Worm (Caenorhabditis elegans) whole organism, L4 larva: ENCODE measurements around the gene faah-1.

Experiments
- Y48G9A.11 ChIP-seq: fragments of 200-800 bp; sonication (Bioruptor generic); IDR thresholded peaks from 2 replicates; pipeline ENCODE4 v1.3.6; 2022; ENCODE audit warnings: missing genetic modification reagents, missing genetic modification characterization, missing compliant biosample characterization
- aha-1 ChIP-seq: fragments of 150-350 bp; peaks from one replicate; lab custom pipeline; 2014; ENCODE audit warnings: missing biosample characterization, missing genetic modification characterization
- ces-1 ChIP-seq: fragments of 150-350 bp; sonication (generic microtip); optimal IDR thresholded peaks from 4 replicates; lab custom pipeline; 2014; ENCODE audit warnings: missing biosample characterization, missing genetic modification reagents, missing genetic modification characterization
- fkh-10 ChIP-seq: fragments of 150-350 bp; optimal IDR thresholded peaks from 2 replicates; lab custom pipeline; 2014; ENCODE audit warnings: missing biosample characterization, missing genetic modification reagents, missing genetic modification characterization
- nhr-11 ChIP-seq: fragments of 150-350 bp; optimal IDR thresholded peaks from 2 replicates; lab custom pipeline; 2014; ENCODE audit warnings: missing biosample characterization, missing genetic modification characterization
- pqm-1 ChIP-seq: sonication (generic microtip); optimal IDR thresholded peaks from 2 replicates; lab custom pipeline; 2017; ENCODE audit warnings: missing biosample characterization, missing genetic modification characterization
- saeg-2 ChIP-seq: fragments of 200-800 bp; sonication (Bioruptor generic); IDR thresholded peaks from 2 replicates; pipeline ENCODE4 v1.3.6; 2022; ENCODE audit warnings: missing genetic modification reagents, missing genetic modification characterization, missing compliant biosample characterization

DNA sequence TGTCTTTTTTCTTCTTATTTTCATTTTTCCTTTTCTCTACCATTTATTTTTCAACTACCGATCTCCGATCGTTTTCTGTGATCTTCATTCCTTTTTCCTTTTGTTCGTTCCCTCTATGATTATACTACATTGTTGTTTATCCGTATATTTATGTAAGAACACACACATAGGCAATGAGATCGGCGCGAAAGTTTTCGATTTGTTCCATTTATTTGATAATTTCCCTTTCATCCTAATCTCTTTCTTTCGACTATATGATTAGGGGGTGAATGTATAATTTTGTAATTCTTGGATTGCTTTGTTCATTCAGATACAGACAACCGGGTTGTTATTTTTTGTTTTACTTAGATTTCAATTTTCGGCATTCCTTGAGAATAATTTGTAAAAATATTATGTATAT, 14.4 kb downstream of the faah-1 start:
- no peak for TF ChIP-seq saeg-2 (GFP tag; lab: Robert Waterston, UW)
- TF ChIP-seq nhr-11: no peak
- TF ChIP-seq aha-1 (tag; lab: Kevin White, UChicago): no peak
- TF ChIP-seq Y48G9A.11 (GFP tag; lab: Robert Waterston, UW): no peak
- TF ChIP-seq fkh-10: no peak
- no peak for TF ChIP-seq pqm-1
- no peak for TF ChIP-seq ces-1 (GFP tag; lab: Kevin White, UChicago)
